Worm (Caenorhabditis elegans): Measurements from ENCODE around the gene Y37E11AL.2.

DNA sequence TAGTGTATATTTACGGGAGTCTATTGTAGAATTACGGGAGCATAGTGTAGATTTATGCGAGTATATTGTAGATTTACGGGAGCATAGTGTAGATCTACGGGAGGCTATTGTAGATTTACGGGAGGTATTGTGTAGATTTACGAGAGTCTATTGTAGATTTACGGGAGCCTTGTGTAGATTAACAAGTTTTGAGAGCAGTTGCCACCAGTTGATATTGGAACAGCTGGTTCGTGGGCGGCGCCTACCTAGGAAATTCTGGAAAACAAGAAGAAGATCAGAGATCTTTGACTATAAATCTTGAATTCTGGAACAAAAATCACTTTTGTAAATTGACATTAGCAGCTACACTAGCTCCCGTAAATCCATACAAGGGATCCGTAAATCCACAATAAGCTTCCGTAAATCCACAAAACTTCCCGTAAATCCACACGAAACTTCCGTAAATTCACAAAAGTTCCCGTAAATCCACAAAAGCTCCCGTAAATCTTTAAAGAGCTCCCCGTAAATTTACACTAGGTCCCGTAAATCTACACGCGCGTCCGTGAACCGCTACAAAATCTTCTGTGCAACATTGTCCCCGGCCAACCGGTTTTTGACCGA lies 45.4 kb upstream of the Y37E11AL.2 start:
- TF ChIP-seq ama-1 (optimal IDR thresholded peaks at IDR 0.05) (no peak), F13C5.2 (tag; optimal IDR thresholded peaks at IDR 0.05) (no peak), hnd-1 (tag; optimal IDR thresholded peaks at IDR 0.05) (no peak), hmg-4 (GFP tag; optimal IDR thresholded peaks at IDR 0.05) (no peak), tbx-37 (GFP tag; conservative IDR thresholded peaks at IDR 0.05) (no peak), ceh-13 (GFP tag; optimal IDR thresholded peaks at IDR 0.05) (no peak), tbx-11 (GFP tag; IDR thresholded peaks at IDR 0.05) (no peak), scrt-1 (GFP tag; IDR thresholded peaks at IDR 0.05) (no peak), B0310.2 (tag; optimal IDR thresholded peaks at IDR 0.05) (no peak), ets-7 (tag; optimal IDR thresholded peaks at IDR 0.05) (no peak), hmbx-1 (tag; optimal IDR thresholded peaks at IDR 0.05) (no peak), ceh-36 (tag; optimal IDR thresholded peaks at IDR 0.05) (no peak), flt-1 (GFP tag; IDR thresholded peaks at IDR 0.05) (no peak)
